Worm (Caenorhabditis elegans) whole organism, L1 larva: ENCODE data around the gene sra-28.

Source experiments
- F16B12.6 ChIP-seq: fragments of 150-350 bp; optimal IDR thresholded peaks from 2 replicates; lab custom pipeline; 2014; ENCODE audit warnings: missing biosample characterization, missing genetic modification characterization
- dpl-1 ChIP-seq, 3 experiments: fragments of 150-350 bp in 2 of 3; sonication (generic microtip) in 1 of 3; optimal IDR thresholded peaks; 2 replicates each; lab custom pipeline; 2014 to 2017; ENCODE audit warnings: missing biosample characterization in 3 of 3, missing genetic modification characterization in 3 of 3, missing genetic modification reagents in 3 of 3
- elt-2 ChIP-seq: sonication (generic microtip); optimal IDR thresholded peaks from 2 replicates; lab custom pipeline; 2016; ENCODE audit warnings: missing genetic modification characterization, mild to moderate bottlenecking, inconsistent platforms, missing compliant biosample characterization, missing genetic modification reagents
- nhr-11 ChIP-seq: fragments of 150-350 bp; optimal IDR thresholded peaks from 2 replicates; lab custom pipeline; 2014; ENCODE audit warnings: missing biosample characterization, missing genetic modification characterization
- nhr-20 ChIP-seq: sonication (generic microtip); optimal IDR thresholded peaks from 2 replicates; lab custom pipeline; 2016; ENCODE audit warnings: mild to moderate bottlenecking, missing genetic modification characterization, missing compliant biosample characterization
- nhr-76 ChIP-seq: sonication (generic microtip); optimal IDR thresholded peaks from 2 replicates; lab custom pipeline; 2017; ENCODE audit warnings: missing biosample characterization, missing genetic modification characterization
- pqm-1 ChIP-seq: sonication (generic microtip); optimal IDR thresholded peaks from 3 replicates; lab custom pipeline; 2017; ENCODE audit warnings: missing biosample characterization, missing genetic modification characterization
- snpc-4 ChIP-seq: fragments of 150-350 bp; optimal IDR thresholded peaks from 2 replicates; lab custom pipeline; 2014; ENCODE audit warnings: missing biosample characterization, missing genetic modification characterization

DNA sequence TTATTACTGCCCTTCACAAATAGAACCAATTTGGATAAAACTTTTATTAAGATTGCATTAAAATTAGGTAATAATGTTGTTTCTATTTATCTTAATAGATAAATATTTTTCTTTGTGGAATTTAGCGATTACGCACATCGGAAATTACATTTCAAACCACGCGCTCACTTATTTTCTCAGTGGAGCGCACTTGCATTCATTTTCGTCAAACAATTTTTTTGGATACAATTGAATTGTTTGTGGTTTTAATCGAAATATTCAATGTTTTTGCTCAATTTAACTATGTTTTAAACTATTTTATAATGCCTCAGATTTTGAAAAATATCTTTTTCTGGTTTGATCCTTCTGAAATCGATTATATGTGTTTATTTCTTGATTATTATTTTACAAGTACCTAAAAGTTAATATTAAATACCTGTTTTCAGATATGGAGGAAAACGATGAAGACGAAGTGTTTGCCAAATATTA, 37.6 kb downstream of the sra-28 start, which contains the start of gene utp-20:
- TF ChIP-seq F16B12.6 (peak; percentile 30), elt-2 (tag; lab: Kevin White, UChicago) (peak; percentile 5), snpc-4 (no peak), nhr-20 (peak; percentile 46), pqm-1 (tag; lab: Kevin White, UChicago) (no peak), nhr-11 (tag; lab: Kevin White, UChicago) (no peak), dpl-1 (GFP tag; optimal IDR thresholded peaks at IDR 0.05; lab: Kevin White, UChicago) (peak; percentile 83 to 93 (median 92)), nhr-76 (tag; lab: Kevin White, UChicago) (no peak)
